Fruit fly (Drosophila melanogaster) whole organism, embryonic: ENCODE results near the gene CG31798.

Source experiments
- ATbp ChIP-seq: fragments of 200-800 bp; sonication (Bioruptor generic); optimal IDR thresholded peaks from 2 replicates; lab custom pipeline; 2017; ENCODE audit warnings: missing biosample characterization, mild to moderate bottlenecking, missing genetic modification characterization, missing genetic modification reagents
- Asciz ChIP-seq: fragments of 200-800 bp; sonication (Bioruptor generic); optimal IDR thresholded peaks from 2 replicates; lab custom pipeline; 2017; ENCODE audit warnings: missing biosample characterization, mild to moderate bottlenecking, missing genetic modification characterization, missing genetic modification reagents
- Bgb ChIP-seq: fragments of 200-800 bp; sonication (Bioruptor generic); IDR thresholded peaks from 2 replicates; pipeline ENCODE4 v1.3.6; 2022; ENCODE audit warnings: missing biosample characterization, missing genetic modification characterization; ENCODE audit not compliant: partially characterized antibody
- BtbVII ChIP-seq: fragments of 200-800 bp; sonication (Bioruptor generic); optimal IDR thresholded peaks from 3 replicates; lab custom pipeline; 2017; ENCODE audit warnings: missing biosample characterization, mild to moderate bottlenecking, missing genetic modification characterization
- C15 ChIP-seq: fragments of 200-800 bp; sonication (Bioruptor generic); IDR thresholded peaks from 3 replicates; pipeline ENCODE4 v1.3.6; 2022; ENCODE audit warnings: missing biosample characterization, missing genetic modification characterization
- CG10431 ChIP-seq: fragments of 200-800 bp; sonication (Bioruptor generic); optimal IDR thresholded peaks from 3 replicates; lab custom pipeline; 2018; ENCODE audit warnings: missing biosample characterization, mild to moderate bottlenecking, missing genetic modification characterization
- CG10462 ChIP-seq: fragments of 200-800 bp; sonication (Bioruptor generic); optimal IDR thresholded peaks from 2 replicates; lab custom pipeline; 2016; ENCODE audit warnings: missing biosample characterization, missing genetic modification characterization
- CG10654 ChIP-seq: fragments of 200-800 bp; sonication (Bioruptor generic); optimal IDR thresholded peaks from 2 replicates; lab custom pipeline; 2016; ENCODE audit warnings: missing biosample characterization, missing genetic modification characterization
- CG14050 ChIP-seq: fragments of 200-800 bp; sonication (Bioruptor generic); IDR thresholded peaks from 3 replicates; pipeline ENCODE4 v1.3.6; 2022; ENCODE audit warnings: missing biosample characterization, missing genetic modification characterization
- CG14667 ChIP-seq: fragments of 200-800 bp; sonication (Bioruptor generic); IDR thresholded peaks from 2 replicates; pipeline ENCODE4 v1.3.6; 2022; ENCODE audit warnings: missing biosample characterization, missing genetic modification characterization
- CG16813 ChIP-seq: fragments of 200-800 bp; sonication (Bioruptor generic); IDR thresholded peaks from 3 replicates; pipeline ENCODE4 v1.3.6; 2022; ENCODE audit warnings: missing biosample characterization, missing genetic modification characterization; ENCODE audit not compliant: partially characterized antibody
- CG18476 ChIP-seq: fragments of 200-800 bp; sonication (Bioruptor generic); optimal IDR thresholded peaks from 2 replicates; lab custom pipeline; 2016; ENCODE audit warnings: missing biosample characterization, mild to moderate bottlenecking, missing genetic modification characterization
- CG30020 ChIP-seq: fragments of 200-800 bp; optimal IDR thresholded peaks from 2 replicates; lab custom pipeline; 2019; ENCODE audit warnings: missing biosample characterization, mild to moderate bottlenecking, missing genetic modification characterization, moderate library complexity
- CG3838 ChIP-seq: fragments of 200-800 bp; sonication (Bioruptor generic); optimal IDR thresholded peaks from 3 replicates; lab custom pipeline; 2016; ENCODE audit warnings: missing biosample characterization, missing genetic modification characterization
- CG4360 ChIP-seq: fragments of 200-800 bp; sonication (Bioruptor generic); IDR thresholded peaks from 2 replicates; pipeline ENCODE4 v1.3.6; 2022; ENCODE audit warnings: missing biosample characterization, missing genetic modification characterization
- CG5245 ChIP-seq: fragments of 200-800 bp; sonication (Bioruptor generic); optimal IDR thresholded peaks from 3 replicates; lab custom pipeline; 2016; ENCODE audit warnings: missing biosample characterization, missing genetic modification characterization
- CG6791 ChIP-seq: fragments of 200-800 bp; sonication (Bioruptor generic); IDR thresholded peaks from 3 replicates; pipeline ENCODE4 v1.3.6; 2022; ENCODE audit warnings: missing biosample characterization, missing genetic modification characterization; ENCODE audit not compliant: partially characterized antibody
- CG9215 ChIP-seq: fragments of 200-800 bp; sonication (Bioruptor generic); IDR thresholded peaks from 2 replicates; pipeline ENCODE4 v1.3.6; 2022; ENCODE audit warnings: missing biosample characterization, missing genetic modification characterization
- CG9797 ChIP-seq: fragments of 200-800 bp; sonication (Bioruptor generic); optimal IDR thresholded peaks from 3 replicates; lab custom pipeline; 2018; ENCODE audit warnings: missing biosample characterization, mild to moderate bottlenecking, missing genetic modification characterization
- Camta ChIP-seq: fragments of 200-800 bp; sonication (Bioruptor generic); optimal IDR thresholded peaks from 2 replicates; lab custom pipeline; 2016; ENCODE audit warnings: missing biosample characterization, missing genetic modification characterization
- Drgx ChIP-seq: fragments of 200-800 bp; sonication (Bioruptor generic); IDR thresholded peaks from 2 replicates; pipeline ENCODE4 v1.3.6; 2022; ENCODE audit warnings: missing biosample characterization, missing genetic modification characterization
- Ets65A ChIP-seq: fragments of 200-800 bp; sonication (Bioruptor generic); peaks from one replicate; lab custom pipeline; 2016; ENCODE audit warnings: missing biosample characterization, missing genetic modification characterization
- GATAe ChIP-seq: fragments of 200-800 bp; sonication (Bioruptor generic); conservative IDR thresholded peaks from 2 replicates; pipeline ENCODE4 v1.3.6; 2022; ENCODE audit warnings: missing biosample characterization, missing genetic modification characterization
- Hr3 ChIP-seq: fragments of 200-800 bp; sonication (Bioruptor generic); optimal IDR thresholded peaks from 3 replicates; lab custom pipeline; 2016; ENCODE audit warnings: missing biosample characterization, missing genetic modification characterization
- Mes4 ChIP-seq: fragments of 200-800 bp; sonication (Bioruptor generic); optimal IDR thresholded peaks from 2 replicates; lab custom pipeline; 2016; ENCODE audit warnings: missing biosample characterization, missing genetic modification characterization
- PHDP ChIP-seq: fragments of 200-800 bp; sonication (Bioruptor generic); optimal IDR thresholded peaks from 3 replicates; lab custom pipeline; 2018; ENCODE audit warnings: missing biosample characterization, mild to moderate bottlenecking, missing genetic modification characterization, moderate library complexity
- Rfx ChIP-seq: fragments of 200-800 bp; sonication (Bioruptor generic); IDR thresholded peaks from 2 replicates; pipeline ENCODE4 v1.3.6; 2022; ENCODE audit warnings: missing biosample characterization, missing genetic modification characterization
- YL-1 ChIP-seq: fragments of 200-800 bp; sonication (Bioruptor generic); optimal IDR thresholded peaks from 3 replicates; lab custom pipeline; 2017; ENCODE audit warnings: missing biosample characterization, mild to moderate bottlenecking, missing genetic modification characterization
- ac ChIP-seq: fragments of 200-800 bp; sonication (Bioruptor generic); optimal IDR thresholded peaks from 3 replicates; lab custom pipeline; 2017; ENCODE audit warnings: missing biosample characterization, mild to moderate bottlenecking, missing genetic modification characterization
- bbx ChIP-seq: fragments of 200-800 bp; sonication (Bioruptor generic); IDR thresholded peaks from 2 replicates; pipeline ENCODE4 v1.3.6; 2022; ENCODE audit warnings: missing biosample characterization, missing genetic modification characterization; ENCODE audit not compliant: partially characterized antibody
- bcd ChIP-seq: fragments of 200-800 bp; sonication (Bioruptor generic); optimal IDR thresholded peaks from 2 replicates; lab custom pipeline; 2017; ENCODE audit warnings: missing biosample characterization, mild to moderate bottlenecking, missing genetic modification characterization
- bsh ChIP-seq, 2 experiments: fragments of 200-800 bp; sonication (Bioruptor generic); optimal IDR thresholded peaks; 2 replicates each; lab custom pipeline; 2017 to 2018; ENCODE audit warnings: mild to moderate bottlenecking in 2 of 2, missing biosample characterization in 2 of 2, missing genetic modification characterization in 2 of 2, moderate library complexity in 1 of 2
- corto ChIP-seq: fragments of 200-800 bp; sonication (Bioruptor generic); optimal IDR thresholded peaks from 2 replicates; lab custom pipeline; 2016; ENCODE audit warnings: missing biosample characterization, mild to moderate bottlenecking, missing genetic modification characterization, moderate library complexity
- dimm ChIP-seq: fragments of 200-800 bp; sonication (Bioruptor generic); IDR thresholded peaks from 2 replicates; pipeline ENCODE4 v1.3.6; 2022; ENCODE audit warnings: missing biosample characterization, missing genetic modification characterization
- ems ChIP-seq: fragments of 200-800 bp; sonication (Bioruptor generic); optimal IDR thresholded peaks from 3 replicates; lab custom pipeline; 2016; ENCODE audit warnings: missing biosample characterization, missing genetic modification characterization
- eve ChIP-seq, 2 experiments: fragments of >200 bp; optimal IDR thresholded peaks; 2 replicates each; lab custom pipeline; 2017; ENCODE audit warnings: missing biosample characterization in 2 of 2, missing genetic modification characterization in 2 of 2
- fd102C ChIP-seq: fragments of 200-800 bp; sonication (Bioruptor generic); optimal IDR thresholded peaks from 2 replicates; lab custom pipeline; 2018; ENCODE audit warnings: missing biosample characterization, mild to moderate bottlenecking, missing genetic modification characterization, moderate library complexity
- fd3F ChIP-seq: fragments of 200-800 bp; sonication (Bioruptor generic); optimal IDR thresholded peaks from 2 replicates; lab custom pipeline; 2018; ENCODE audit warnings: missing biosample characterization, mild to moderate bottlenecking, missing genetic modification characterization, moderate library complexity
- grn ChIP-seq: fragments of 200-800 bp; sonication (Bioruptor generic); optimal IDR thresholded peaks from 3 replicates; lab custom pipeline; 2017; ENCODE audit warnings: missing biosample characterization, missing genetic modification characterization
- hbn ChIP-seq: fragments of 200-800 bp; sonication (Bioruptor generic); IDR thresholded peaks from 2 replicates; pipeline ENCODE4 v1.3.6; 2022; ENCODE audit warnings: missing biosample characterization, missing genetic modification characterization; ENCODE audit not compliant: partially characterized antibody
- pfk ChIP-seq: fragments of 200-800 bp; sonication (Bioruptor generic); optimal IDR thresholded peaks from 2 replicates; lab custom pipeline; 2018; ENCODE audit warnings: missing biosample characterization, mild to moderate bottlenecking, missing genetic modification characterization, moderate library complexity
- phol ChIP-seq: fragments of 200-800 bp; sonication (Bioruptor generic); optimal IDR thresholded peaks from 3 replicates; lab custom pipeline; 2018; ENCODE audit warnings: missing biosample characterization, mild to moderate bottlenecking, missing genetic modification characterization, moderate library complexity
- sc ChIP-seq, 3 experiments: fragments of >200 bp in 2 of 3; fragments of 200-800 bp in 1 of 3; sonication (Bioruptor generic) in 1 of 3; optimal IDR thresholded peaks; 2 replicates in 2 of 3; 3 replicates in 1 of 3; lab custom pipeline; 2017; ENCODE audit warnings: mild to moderate bottlenecking in 1 of 3, missing biosample characterization in 1 of 3, missing genetic modification characterization in 1 of 3, missing genetic modification reagents in 1 of 3
- scrt ChIP-seq: fragments of 200-800 bp; sonication (Bioruptor generic); optimal IDR thresholded peaks from 2 replicates; lab custom pipeline; 2018; ENCODE audit warnings: missing biosample characterization, mild to moderate bottlenecking, missing genetic modification characterization, moderate library complexity
- sens-2 ChIP-seq: fragments of 200-800 bp; sonication (Bioruptor generic); IDR thresholded peaks from 2 replicates; pipeline ENCODE4 v1.3.6; 2022; ENCODE audit warnings: missing biosample characterization, missing genetic modification characterization
- sim ChIP-seq: fragments of 200-800 bp; sonication (Bioruptor generic); IDR thresholded peaks from 2 replicates; pipeline ENCODE4 v1.3.6; 2022; ENCODE audit warnings: missing biosample characterization, missing genetic modification characterization
- slp2 ChIP-seq: fragments of 200-800 bp; sonication (Bioruptor generic); optimal IDR thresholded peaks from 2 replicates; lab custom pipeline; 2016; ENCODE audit warnings: missing biosample characterization, missing genetic modification characterization
- sqz ChIP-seq: fragments of 200-800 bp; sonication (Bioruptor generic); optimal IDR thresholded peaks from 3 replicates; lab custom pipeline; 2018; ENCODE audit warnings: missing biosample characterization, mild to moderate bottlenecking, missing genetic modification characterization
- sug ChIP-seq: fragments of 200-800 bp; optimal IDR thresholded peaks from 2 replicates; lab custom pipeline; 2019; ENCODE audit warnings: missing biosample characterization, mild to moderate bottlenecking, missing genetic modification characterization, moderate library complexity
- tll ChIP-seq, 2 experiments: fragments of 200-800 bp in 1 of 2; fragments of >200 bp in 1 of 2; sonication (Bioruptor generic) in 1 of 2; optimal IDR thresholded peaks; 2 replicates each; lab custom pipeline; 2017 to 2019; ENCODE audit warnings: missing biosample characterization in 2 of 2, missing genetic modification characterization in 2 of 2, mild to moderate bottlenecking in 1 of 2, moderate library complexity in 1 of 2

The CG31798 gene

dm6 chr2L:19430343-19430742, 36.4 kb downstream of the CG31798 start, which contains the start of gene RtcB (continued):
- TF ChIP-seq tll (GFP tag; optimal IDR thresholded peaks at IDR 0.05; lab: Kevin White, UChicago) (no peak), CG18476 (GFP tag; lab: Kevin White, UChicago) (peak; percentile 10), scrt (GFP tag; lab: Kevin White, UChicago) (no peak), CG14667 (GFP tag; lab: Robert Waterston, UW) (no peak), sens-2 (GFP tag; lab: Robert Waterston, UW) (no peak), Hr3 (GFP tag; lab: Kevin White, UChicago) (no peak), dimm (GFP tag; lab: Robert Waterston, UW) (no peak), GATAe (no peak), CG6791 (GFP tag; lab: Robert Waterston, UW) (peak; percentile 94), bcd (GFP tag; lab: Kevin White, UChicago) (no peak), pfk (GFP tag; lab: Kevin White, UChicago) (no peak), CG9797 (GFP tag; lab: Kevin White, UChicago) (peak; percentile 59), hbn (GFP tag; lab: Robert Waterston, UW) (peak; percentile 94), sug (tag; lab: Kevin White, UChicago) (peak; percentile 12), fd102C (GFP tag; lab: Kevin White, UChicago) (no peak), Mes4 (no peak), CG4360 (GFP tag; lab: Robert Waterston, UW) (no peak), CG3838 (GFP tag; lab: Kevin White, UChicago) (no peak), YL-1 (GFP tag; lab: Kevin White, UChicago) (no peak), CG10431 (GFP tag; lab: Kevin White, UChicago) (no peak), bsh (GFP tag; optimal IDR thresholded peaks at IDR 0.05; lab: Kevin White, UChicago) (no peak), BtbVII (GFP tag; lab: Kevin White, UChicago) (no peak), CG14050 (no peak), CG5245 (GFP tag; lab: Kevin White, UChicago) (no peak), C15 (GFP tag; lab: Robert Waterston, UW) (no peak), fd3F (no peak), CG10654 (GFP tag; lab: Kevin White, UChicago) (no peak), ATbp (GFP tag; lab: Kevin White, UChicago) (no peak), eve (GFP tag; optimal IDR thresholded peaks at IDR 0.05; lab: Kevin White, UChicago) (no peak), Camta (GFP tag; lab: Kevin White, UChicago) (peak; percentile 19), sqz (GFP tag; lab: Kevin White, UChicago) (no peak), sc (optimal IDR thresholded peaks at IDR 0.05; lab: Kevin White, UChicago) (no peak), sc (GFP tag; optimal IDR thresholded peaks at IDR 0.05; lab: Kevin White, UChicago) (no peak), ems (GFP tag; lab: Kevin White, UChicago) (no peak), CG9215 (no peak), PHDP (tag; lab: Kevin White, UChicago) (no peak), phol (tag; lab: Kevin White, UChicago) (peak; percentile 54), Rfx (GFP tag; lab: Robert Waterston, UW) (no peak; the same call in 1 of the 2 replicates), grn (GFP tag; lab: Kevin White, UChicago) (no peak), CG30020 (peak; percentile 18), bbx (GFP tag; lab: Robert Waterston, UW) (peak; percentile 95), CG10462 (GFP tag; lab: Kevin White, UChicago) (no peak), Ets65A (GFP tag; lab: Kevin White, UChicago) (peak; percentile 42), Drgx (no peak), corto (no peak), Bgb (GFP tag; lab: Robert Waterston, UW) (peak; percentile 96), Asciz (no peak), CG16813 (GFP tag; lab: Robert Waterston, UW) (peak; percentile 98), ac (GFP tag; lab: Kevin White, UChicago) (no peak), slp2 (no peak), sim (GFP tag; lab: Robert Waterston, UW) (no peak)
